Fruit fly (Drosophila melanogaster) whole organism, wandering third instar larva: ENCODE results near the gene soti.

Source experiments
- Abd-B ChIP-seq: fragments of >200 bp; optimal IDR thresholded peaks from 2 replicates; lab custom pipeline; 2017; ENCODE audit warnings: missing biosample characterization, missing genetic modification characterization
- CG32264 ChIP-seq: fragments of 200-800 bp; sonication (Bioruptor generic); optimal IDR thresholded peaks from 2 replicates; lab custom pipeline; 2016; ENCODE audit warnings: missing biosample characterization, missing genetic modification characterization
- CG9705 ChIP-seq: fragments of 200-800 bp; sonication (Bioruptor generic); optimal IDR thresholded peaks from 2 replicates; lab custom pipeline; 2018; ENCODE audit warnings: missing biosample characterization, mild to moderate bottlenecking, missing genetic modification characterization
- Dif ChIP-seq: fragments of 200-275, 200-300 bp; sonication (Bioruptor generic); optimal IDR thresholded peaks from 2 replicates; lab custom pipeline; 2018; ENCODE audit warnings: missing biosample characterization, missing genetic modification characterization; ENCODE audit not compliant: partially characterized antibody
- GATAd ChIP-seq: sonication (Bioruptor generic); optimal IDR thresholded peaks from 2 replicates; lab custom pipeline; 2016; ENCODE audit warnings: missing biosample characterization, missing genetic modification characterization
- HLH106 ChIP-seq: fragments of 200-800 bp; optimal IDR thresholded peaks from 3 replicates; lab custom pipeline; 2019; ENCODE audit warnings: missing biosample characterization, mild to moderate bottlenecking, missing genetic modification characterization, moderate library complexity
- Hnf4 ChIP-seq: fragments of 200-800 bp; sonication (Bioruptor generic); optimal IDR thresholded peaks from 2 replicates; lab custom pipeline; 2016; ENCODE audit warnings: missing biosample characterization, mild to moderate bottlenecking, missing genetic modification characterization
- Hr78 ChIP-seq: fragments of >200 bp; optimal IDR thresholded peaks from 2 replicates; lab custom pipeline; 2017; ENCODE audit warnings: missing biosample characterization, missing genetic modification characterization
- Hr83 ChIP-seq: fragments of 200-300 bp; sonication (Bioruptor generic); optimal IDR thresholded peaks from 2 replicates; lab custom pipeline; 2016; ENCODE audit warnings: missing biosample characterization, mild to moderate bottlenecking, missing genetic modification characterization, moderate library complexity; ENCODE audit not compliant: poor library complexity, severe bottlenecking
- Jra ChIP-seq: sonication (Bioruptor generic); optimal IDR thresholded peaks from 2 replicates; lab custom pipeline; 2016; ENCODE audit warnings: missing biosample characterization, missing genetic modification characterization
- Mio ChIP-seq: sonication (Bioruptor generic); optimal IDR thresholded peaks from 2 replicates; lab custom pipeline; 2016; ENCODE audit warnings: missing biosample characterization, missing genetic modification characterization
- Myc ChIP-seq: fragments of >200 bp; optimal IDR thresholded peaks from 2 replicates; lab custom pipeline; 2017
- OdsH ChIP-seq: fragments of 200-800 bp; sonication (Bioruptor generic); optimal IDR thresholded peaks from 2 replicates; lab custom pipeline; 2016; ENCODE audit warnings: missing biosample characterization, mild to moderate bottlenecking, missing genetic modification characterization
- Rel ChIP-seq, 2 experiments: fragments of 200-800 bp; sonication (Bioruptor generic) in 1 of 2; optimal IDR thresholded peaks; 2 replicates in 1 of 2; 3 replicates in 1 of 2; lab custom pipeline; 2016 to 2019; ENCODE audit warnings: mild to moderate bottlenecking in 2 of 2, missing biosample characterization in 2 of 2, missing genetic modification characterization in 2 of 2, moderate library complexity in 1 of 2
- Sp1 ChIP-seq: fragments of 200-800 bp; sonication (Bioruptor generic); optimal IDR thresholded peaks from 3 replicates; lab custom pipeline; 2019; ENCODE audit warnings: missing biosample characterization, mild to moderate bottlenecking, missing genetic modification characterization, moderate library complexity
- Vsx2 ChIP-seq: fragments of 200-300, 225-300 bp; sonication (Bioruptor generic); optimal IDR thresholded peaks from 2 replicates; lab custom pipeline; 2018; ENCODE audit warnings: missing biosample characterization, missing genetic modification characterization; ENCODE audit not compliant: partially characterized antibody
- br ChIP-seq: fragments of 200-800 bp; sonication (Bioruptor generic); optimal IDR thresholded peaks from 2 replicates; lab custom pipeline; 2016; ENCODE audit warnings: missing biosample characterization, missing genetic modification characterization
- brk ChIP-seq: fragments of 200-800 bp; sonication (Bioruptor generic); optimal IDR thresholded peaks from 2 replicates; lab custom pipeline; 2016; ENCODE audit warnings: missing biosample characterization, mild to moderate bottlenecking, missing genetic modification characterization
- dsf ChIP-seq: sonication (Bioruptor generic); optimal IDR thresholded peaks from 2 replicates; lab custom pipeline; 2016; ENCODE audit warnings: missing biosample characterization, missing genetic modification characterization, borderline replicate concordance
- ey ChIP-seq: fragments of 200-800 bp; sonication (Bioruptor generic); optimal IDR thresholded peaks from 2 replicates; lab custom pipeline; 2016; ENCODE audit warnings: missing biosample characterization, missing genetic modification characterization
- foxo ChIP-seq, 2 experiments: fragments of 200-800 bp; sonication (Bioruptor generic); optimal IDR thresholded peaks; 2 replicates in 1 of 2; 3 replicates in 1 of 2; lab custom pipeline; 2016 to 2017; ENCODE audit warnings: missing biosample characterization in 2 of 2, missing genetic modification characterization in 2 of 2
- fru ChIP-seq: fragments of 200-800 bp; sonication (Bioruptor generic); optimal IDR thresholded peaks from 3 replicates; lab custom pipeline; 2016; ENCODE audit warnings: missing biosample characterization, mild to moderate bottlenecking, missing genetic modification characterization
- h ChIP-seq: fragments of 200-800 bp; sonication (Bioruptor generic); optimal IDR thresholded peaks from 3 replicates; lab custom pipeline; 2016; ENCODE audit warnings: missing biosample characterization, mild to moderate bottlenecking, missing genetic modification characterization
- jim ChIP-seq: fragments of 175-275, 200-325 bp; sonication (Bioruptor generic); optimal IDR thresholded peaks from 2 replicates; lab custom pipeline; 2016; ENCODE audit warnings: missing biosample characterization, mild to moderate bottlenecking, missing genetic modification characterization
- lola ChIP-seq: fragments of >200 bp; optimal IDR thresholded peaks from 2 replicates; lab custom pipeline; 2017; ENCODE audit warnings: missing biosample characterization, missing genetic modification characterization
- pan ChIP-seq: fragments of >200 bp; optimal IDR thresholded peaks from 2 replicates; lab custom pipeline; 2017
- psq ChIP-seq: fragments of 200-800 bp; sonication (Bioruptor generic); optimal IDR thresholded peaks from 3 replicates; lab custom pipeline; 2017; ENCODE audit warnings: missing biosample characterization, mild to moderate bottlenecking, missing genetic modification characterization, moderate library complexity
- rgr ChIP-seq: fragments of 200-800 bp; sonication (Bioruptor generic); optimal IDR thresholded peaks from 3 replicates; lab custom pipeline; 2016; ENCODE audit warnings: missing biosample characterization, mild to moderate bottlenecking, missing genetic modification characterization
- sage ChIP-seq: fragments of 200-800 bp; sonication (Bioruptor generic); optimal IDR thresholded peaks from 2 replicates; lab custom pipeline; 2016; ENCODE audit warnings: missing biosample characterization, mild to moderate bottlenecking, missing genetic modification characterization
- tai ChIP-seq: sonication (Bioruptor generic); optimal IDR thresholded peaks from 2 replicates; lab custom pipeline; 2016; ENCODE audit warnings: missing biosample characterization, missing genetic modification characterization
- woc ChIP-seq: sonication (Bioruptor generic); optimal IDR thresholded peaks from 2 replicates; lab custom pipeline; 2016; ENCODE audit warnings: missing biosample characterization, mild to moderate bottlenecking, missing genetic modification characterization

Gene soti

dm6 chr3R:14381599-14381998, at the start of gene soti:
soti (minus strand) TSS chr3R:14381699.
- no peak for TF ChIP-seq Hr78 (GFP tag; lab: Kevin White, UChicago)
- no peak for TF ChIP-seq CG9705 (GFP tag; lab: Kevin White, UChicago)
- TF ChIP-seq psq (GFP tag; lab: Kevin White, UChicago) = no peak
- no peak for TF ChIP-seq lola (GFP tag; lab: Kevin White, UChicago)
- TF ChIP-seq Rel (GFP tag; optimal IDR thresholded peaks at IDR 0.05; lab: Kevin White, UChicago) = no peak
- TF ChIP-seq Rel (tag; optimal IDR thresholded peaks at IDR 0.05; lab: Kevin White, UChicago) = no peak
- no peak for TF ChIP-seq Vsx2 (GFP tag; lab: Kevin White, UChicago)
- no peak for TF ChIP-seq fru (GFP tag; lab: Kevin White, UChicago)
- no peak for TF ChIP-seq tai (GFP tag; lab: Kevin White, UChicago)
- no peak for TF ChIP-seq HLH106 (tag; lab: Kevin White, UChicago)
- TF ChIP-seq pan (lab: Kevin White, UChicago) = no peak
- no peak for TF ChIP-seq Mio
- no peak for TF ChIP-seq Myc (lab: Kevin White, UChicago)
- no peak for TF ChIP-seq dsf (GFP tag; lab: Kevin White, UChicago)
- TF ChIP-seq Hr83 (GFP tag; lab: Kevin White, UChicago) = no peak
- no peak for TF ChIP-seq Dif (GFP tag; lab: Kevin White, UChicago)
- TF ChIP-seq OdsH (GFP tag; lab: Kevin White, UChicago) = no peak
- TF ChIP-seq CG32264 = no peak
- TF ChIP-seq jim (GFP tag; lab: Kevin White, UChicago) = no peak
- no peak for TF ChIP-seq h
- TF ChIP-seq brk (GFP tag; lab: Kevin White, UChicago) = no peak

DNA sequence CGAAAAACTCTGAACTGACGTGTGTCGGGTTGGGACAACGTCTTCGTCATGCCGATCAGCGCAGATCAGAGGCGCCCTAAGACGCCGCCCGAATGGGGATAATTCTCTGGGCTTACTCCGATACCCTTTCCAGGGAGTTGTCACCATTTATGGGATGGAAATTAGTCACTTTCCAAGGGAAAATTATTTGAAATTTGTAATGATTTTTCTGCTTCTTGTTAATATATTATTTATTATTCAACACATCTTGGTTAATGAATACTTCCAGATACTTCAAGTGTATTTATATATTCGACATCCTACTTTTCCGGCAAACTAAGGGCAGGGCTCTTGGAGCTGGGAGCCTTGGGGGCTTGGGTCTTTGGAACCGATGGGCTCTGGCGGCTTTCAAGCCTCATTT, 48.8 kb upstream of the soti start:
- TF ChIP-seq h (peak; percentile 72), br (GFP tag; lab: Kevin White, UChicago) (peak; percentile 32), woc (GFP tag; lab: Kevin White, UChicago) (peak; percentile 16), OdsH (GFP tag; lab: Kevin White, UChicago) (peak; percentile 16), fru (GFP tag; lab: Kevin White, UChicago) (peak; percentile 48), HLH106 (tag; lab: Kevin White, UChicago) (peak; percentile 45), Hr78 (GFP tag; lab: Kevin White, UChicago) (no peak), foxo (GFP tag; optimal IDR thresholded peaks at IDR 0.05; lab: Kevin White, UChicago) (peak in 1 of 2 experiments; percentile 62), lola (GFP tag; lab: Kevin White, UChicago) (no peak), Hnf4 (GFP tag; lab: Kevin White, UChicago) (peak; percentile 35), Sp1 (GFP tag; lab: Kevin White, UChicago) (peak; percentile 36), Abd-B (GFP tag; lab: Kevin White, UChicago) (no peak), psq (GFP tag; lab: Kevin White, UChicago) (peak; percentile 21), Jra (GFP tag; lab: Kevin White, UChicago) (no peak), Dif (GFP tag; lab: Kevin White, UChicago) (no peak), tai (GFP tag; lab: Kevin White, UChicago) (no peak), rgr (GFP tag; lab: Kevin White, UChicago) (peak; percentile 45), Myc (lab: Kevin White, UChicago) (no peak), Rel (GFP tag; optimal IDR thresholded peaks at IDR 0.05; lab: Kevin White, UChicago) (no peak), Rel (tag; optimal IDR thresholded peaks at IDR 0.05; lab: Kevin White, UChicago) (no peak), GATAd (GFP tag; lab: Kevin White, UChicago) (no peak), dsf (GFP tag; lab: Kevin White, UChicago) (no peak), ey (GFP tag; lab: Kevin White, UChicago) (peak; percentile 39)

dm6 chr3R:14426524-14426923, 45.0 kb upstream of the soti start:
- TF ChIP-seq GATAd (GFP tag; lab: Kevin White, UChicago) = no peak
- no peak for TF ChIP-seq brk (GFP tag; lab: Kevin White, UChicago)
- no peak for TF ChIP-seq sage (GFP tag; lab: Kevin White, UChicago)

DNA sequence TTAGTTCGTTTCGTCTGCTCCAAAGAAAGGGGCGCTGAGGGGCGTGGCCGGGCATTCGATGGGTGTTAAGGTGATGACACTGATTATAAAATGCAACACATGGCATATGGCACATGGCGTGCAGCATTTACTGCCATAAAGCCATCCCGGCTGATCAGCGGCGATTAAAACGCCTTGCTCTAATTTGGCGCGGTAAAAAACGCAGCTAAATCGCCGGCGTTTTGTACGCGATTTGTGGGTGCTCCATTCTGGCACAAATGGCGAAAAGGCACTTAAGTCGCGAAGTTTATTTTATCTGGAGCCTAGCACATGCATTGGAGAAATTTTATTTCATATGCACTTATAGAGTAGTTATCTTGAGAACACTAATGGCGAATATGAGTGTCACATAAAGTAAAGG, 44.0 kb upstream of the soti start:
- TF ChIP-seq Myc (lab: Kevin White, UChicago) (peak; percentile 33), ey (GFP tag; lab: Kevin White, UChicago) (no peak), pan (lab: Kevin White, UChicago) (no peak)
- TF ChIP-seq, all 38 proteins: peak for 1
